Worm (Caenorhabditis elegans): ENCODE data around the gene attf-2.

The attf-2 gene

ce11 chrV:7186599-7186998, 9.3 kb downstream of the attf-2 start:
- no peak for TF ChIP-seq tra-1 (GFP tag; IDR thresholded peaks at IDR 0.05)
- no peak for TF ChIP-seq ztf-7 (tag; optimal IDR thresholded peaks at IDR 0.05)
- peak; percentile 25 for TF ChIP-seq dve-1 (tag; optimal IDR thresholded peaks at IDR 0.05; ENCODE audit: insufficient read depth)
- TF ChIP-seq hlh-11 (tag; optimal IDR thresholded peaks at IDR 0.05) = peak; percentile 52
- peak; percentile 69 for TF ChIP-seq dmd-6 (GFP tag; IDR thresholded peaks at IDR 0.05)
- no peak for TF ChIP-seq mxl-2 (GFP tag; conservative IDR thresholded peaks at IDR 0.05)
- TF ChIP-seq daf-16 (GFP tag; optimal IDR thresholded peaks at IDR 0.05) = no peak
- peak; percentile 37 for TF ChIP-seq daf-16 (tag; optimal IDR thresholded peaks at IDR 0.05)
- peak; percentile 75; the same call in 1 of the 2 replicates for TF ChIP-seq lin-1 (GFP tag; IDR thresholded peaks at IDR 0.05)
- TF ChIP-seq nhr-77 (tag; optimal IDR thresholded peaks at IDR 0.05) = peak; percentile 49
- TF ChIP-seq nhr-28 (tag; optimal IDR thresholded peaks at IDR 0.05) = peak; percentile 75
- peak; percentile 69 for TF ChIP-seq pqm-1 (tag; optimal IDR thresholded peaks at IDR 0.05)

DNA sequence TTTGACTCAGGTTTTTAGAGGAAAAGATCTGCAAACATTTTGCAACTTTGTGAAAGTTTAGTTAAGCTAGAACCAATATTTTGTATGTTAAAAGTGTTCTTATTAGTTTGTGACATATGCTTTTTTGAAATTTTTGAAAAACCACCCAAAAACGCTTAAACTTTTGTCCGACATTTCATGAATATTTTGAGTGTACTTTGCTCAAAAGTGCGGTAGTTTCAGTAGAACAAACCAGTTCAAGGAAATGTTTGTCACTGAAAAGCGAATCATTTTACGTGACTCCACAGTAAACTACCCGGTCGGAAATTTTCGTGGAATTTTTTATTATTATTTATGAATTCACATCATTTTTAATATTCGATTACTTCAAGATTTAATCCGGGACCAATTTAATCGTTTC, 11.4 kb downstream of the attf-2 start, which contains the start of gene pitr-5:
Gene pitr-5 (plus strand): TSS at position 301 of the 400 bp plus-strand sequence.
- no peak for TF ChIP-seq nhr-77 (tag; optimal IDR thresholded peaks at IDR 0.05)

- peak; percentile 1 for TF ChIP-seq dpl-1 (GFP tag; optimal IDR thresholded peaks at IDR 0.05)
- no peak for TF ChIP-seq mxl-2 (GFP tag; conservative IDR thresholded peaks at IDR 0.05)
- TF ChIP-seq aha-1 (tag) = peak; percentile 72
- TF ChIP-seq mes-2 (tag; optimal IDR thresholded peaks at IDR 0.05; ENCODE audit: poor library complexity, severe bottlenecking) = peak; percentile 47
Observed at ce11 chrV:7178843-7179242, 17.1 kb downstream of the attf-2 start, which contains the start of gene cpsf-2. Gene cpsf-2, plus strand, starts transcription at chrV:7179172.

ce11 chrV:7175201-7175600, 20.7 kb downstream of the attf-2 start, which contains the start of gene lgc-39:
Gene lgc-39, plus strand, starts transcription at chrV:7175501.
- TF ChIP-seq lin-13 (GFP tag; optimal IDR thresholded peaks at IDR 0.05) (no peak), hlh-11 (tag; optimal IDR thresholded peaks at IDR 0.05) (no peak), set-16 (GFP tag; IDR thresholded peaks at IDR 0.05) (no peak), hif-1 (tag; optimal IDR thresholded peaks at IDR 0.05) (no peak), snpc-1.2 (GFP tag; IDR thresholded peaks at IDR 0.05) (no peak), F26F4.8 (GFP tag; conservative IDR thresholded peaks at IDR 0.05) (no peak), R02D3.7 (tag; optimal IDR thresholded peaks at IDR 0.05) (no peak), lin-38 (GFP tag; IDR thresholded peaks at IDR 0.05) (no peak), attf-4 (tag; optimal IDR thresholded peaks at IDR 0.05) (no peak), nhr-10 (tag; optimal IDR thresholded peaks at IDR 0.05) (no peak), nhr-48 (tag; optimal IDR thresholded peaks at IDR 0.05) (no peak), F37D6.2 (tag; optimal IDR thresholded peaks at IDR 0.05) (no peak), nhr-111 (GFP tag; optimal IDR thresholded peaks at IDR 0.05) (no peak)

- TF ChIP-seq T20F7.1 (GFP tag; optimal IDR thresholded peaks at IDR 0.05) (no peak), unc-130 (GFP tag; optimal IDR thresholded peaks at IDR 0.05) (no peak), nhr-28 (tag; optimal IDR thresholded peaks at IDR 0.05) (peak; percentile 16), lin-38 (GFP tag; IDR thresholded peaks at IDR 0.05) (no peak), egl-27 (tag; optimal IDR thresholded peaks at IDR 0.05) (no peak), lin-1 (GFP tag; IDR thresholded peaks at IDR 0.05) (no peak), snpc-4 (tag; optimal IDR thresholded peaks at IDR 0.05) (no peak)
Observed at ce11 chrV:7166709-7167108, 29.2 kb downstream of the attf-2 start, which contains the start of gene ugt-36. Gene ugt-36, plus strand, starts transcription at chrV:7167009.

DNA sequence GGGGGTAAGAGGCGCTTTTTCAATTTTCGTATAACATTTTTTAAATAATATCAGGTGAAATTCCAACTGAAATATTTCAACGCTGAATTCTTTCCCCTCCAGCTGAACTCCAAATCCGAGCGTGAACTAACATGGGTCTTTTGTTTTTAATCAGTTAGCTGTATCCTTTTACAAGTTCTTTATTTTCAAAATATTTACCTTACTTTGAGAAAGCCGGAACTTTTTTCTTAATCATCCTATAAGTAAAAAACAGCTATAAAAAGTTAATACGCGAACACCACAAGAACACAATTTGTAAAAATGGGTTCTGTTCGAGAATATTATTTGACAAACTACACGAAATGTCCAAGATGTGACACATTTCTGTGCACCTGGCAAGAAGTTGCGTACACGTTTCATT, 31.7 kb downstream of the attf-2 start, which contains the start of gene srh-83:
Gene srh-83 (plus strand): TSS at position 301 of the 400 bp plus-strand sequence.
- no peak for TF ChIP-seq gei-8 (GFP tag; optimal IDR thresholded peaks at IDR 0.05)
- no peak for TF ChIP-seq cey-2 (tag; optimal IDR thresholded peaks at IDR 0.05; ENCODE audit: borderline replicate concordance, insufficient read depth)
- no peak for TF ChIP-seq rbr-2 (tag; optimal IDR thresholded peaks at IDR 0.05)
- TF ChIP-seq mes-2 (tag; optimal IDR thresholded peaks at IDR 0.05; ENCODE audit: poor library complexity, severe bottlenecking) = no peak
- TF ChIP-seq ceh-62 (tag; optimal IDR thresholded peaks at IDR 0.05) = no peak
- no peak for TF ChIP-seq F44E2.7 (GFP tag; IDR thresholded peaks at IDR 0.05)

Data from whole organism, L4 larva.